Worm (Caenorhabditis elegans) whole organism, L3 larva: ENCODE data around the gene F57E7.2.

ENCODE experiments used
- R02D3.7 ChIP-seq: fragments of 150-350 bp; optimal IDR thresholded peaks from 2 replicates; lab custom pipeline; 2014; ENCODE audit warnings: missing biosample characterization, missing genetic modification characterization
- ZK546.5 ChIP-seq: sonication (generic microtip); optimal IDR thresholded peaks from 2 replicates; lab custom pipeline; 2017; ENCODE audit warnings: missing biosample characterization, missing genetic modification characterization
- aly-2 ChIP-seq: fragments of 150-350 bp; optimal IDR thresholded peaks from 2 replicates; lab custom pipeline; 2014; ENCODE audit warnings: missing biosample characterization, missing genetic modification characterization
- ama-1 ChIP-seq: fragments of 150-350 bp; optimal IDR thresholded peaks from 2 replicates; lab custom pipeline; 2018
- ceh-16 ChIP-seq: sonication (generic microtip); optimal IDR thresholded peaks from 2 replicates; lab custom pipeline; 2017; ENCODE audit warnings: missing biosample characterization, missing genetic modification characterization
- ceh-28 ChIP-seq: fragments of 150-350 bp; optimal IDR thresholded peaks from 2 replicates; lab custom pipeline; 2014; ENCODE audit warnings: missing biosample characterization, missing genetic modification reagents, missing genetic modification characterization
- ceh-82 ChIP-seq: fragments of 150-350 bp; optimal IDR thresholded peaks from 2 replicates; lab custom pipeline; 2014; ENCODE audit warnings: missing biosample characterization, missing genetic modification characterization
- ceh-9 ChIP-seq: sonication (generic microtip); optimal IDR thresholded peaks from 2 replicates; lab custom pipeline; 2018; ENCODE audit warnings: missing biosample characterization, missing genetic modification characterization
- daf-12 ChIP-seq: fragments of 150-350 bp; optimal IDR thresholded peaks from 2 replicates; lab custom pipeline; 2014; ENCODE audit warnings: missing biosample characterization, missing genetic modification reagents, missing genetic modification characterization
- egl-27 ChIP-seq: sonication (generic microtip); optimal IDR thresholded peaks from 4 replicates; lab custom pipeline; 2017; ENCODE audit warnings: missing biosample characterization, missing genetic modification reagents, missing genetic modification characterization
- egl-5 ChIP-seq: fragments of 150-350 bp; optimal IDR thresholded peaks from 2 replicates; lab custom pipeline; 2017; ENCODE audit warnings: missing biosample characterization, missing genetic modification reagents, missing genetic modification characterization, inconsistent platforms
- elt-1 ChIP-seq: fragments of 150-350 bp; optimal IDR thresholded peaks from 2 replicates; lab custom pipeline; 2014; ENCODE audit warnings: missing biosample characterization, missing genetic modification characterization
- elt-2 ChIP-seq: sonication (generic microtip); optimal IDR thresholded peaks from 2 replicates; lab custom pipeline; 2016; ENCODE audit warnings: missing genetic modification reagents, mild to moderate bottlenecking, missing genetic modification characterization, missing compliant biosample characterization
- elt-3 ChIP-seq, 3 experiments: fragments of 150-350 bp in 1 of 3; sonication (generic microtip) in 2 of 3; optimal IDR thresholded peaks; 2 replicates in 2 of 3; 4 replicates in 1 of 3; lab custom pipeline; 2014 to 2017; ENCODE audit warnings: missing biosample characterization in 3 of 3, missing genetic modification characterization in 3 of 3
- eor-1 ChIP-seq, 2 experiments: fragments of 150-350 bp; optimal IDR thresholded peaks; 2 replicates each; lab custom pipeline; 2014 to 2018; ENCODE audit warnings: missing biosample characterization in 2 of 2, missing genetic modification characterization in 2 of 2
- fkh-2 ChIP-seq: fragments of 150-350 bp; optimal IDR thresholded peaks from 2 replicates; lab custom pipeline; 2014; ENCODE audit warnings: missing biosample characterization, missing genetic modification reagents, missing genetic modification characterization
- hmg-11 ChIP-seq: sonication (generic microtip); optimal IDR thresholded peaks from 2 replicates; lab custom pipeline; 2016; ENCODE audit warnings: missing genetic modification characterization, missing compliant biosample characterization
- jun-1 ChIP-seq: fragments of 150-350 bp; optimal IDR thresholded peaks from 2 replicates; lab custom pipeline; 2014; ENCODE audit warnings: missing biosample characterization, missing genetic modification reagents, missing genetic modification characterization
- lin-15B ChIP-seq: fragments of 150-350 bp; optimal IDR thresholded peaks from 2 replicates; lab custom pipeline; 2014; ENCODE audit warnings: missing biosample characterization, missing genetic modification characterization
- lin-39 ChIP-seq: fragments of 150-350 bp; optimal IDR thresholded peaks from 2 replicates; lab custom pipeline; 2018; ENCODE audit warnings: missing biosample characterization, missing genetic modification reagents, missing genetic modification characterization
- lsy-12 ChIP-seq: sonication (generic microtip); optimal IDR thresholded peaks from 2 replicates; lab custom pipeline; 2016; ENCODE audit warnings: mild to moderate bottlenecking, missing genetic modification characterization, missing compliant biosample characterization
- nfya-1 ChIP-seq: sonication (generic microtip); optimal IDR thresholded peaks from 2 replicates; lab custom pipeline; 2017; ENCODE audit warnings: missing genetic modification characterization, mild to moderate bottlenecking, missing compliant biosample characterization, antibody characterized with exemption, moderate library complexity; ENCODE audit not compliant: insufficient read depth
- nhr-11 ChIP-seq: fragments of 150-350 bp; optimal IDR thresholded peaks from 2 replicates; lab custom pipeline; 2014; ENCODE audit warnings: missing biosample characterization, missing genetic modification characterization
- nhr-23 ChIP-seq: fragments of 150-350 bp; optimal IDR thresholded peaks from 2 replicates; lab custom pipeline; 2014; ENCODE audit warnings: missing biosample characterization, missing genetic modification reagents, missing genetic modification characterization
- nhr-28 ChIP-seq: fragments of 150-350 bp; optimal IDR thresholded peaks from 2 replicates; lab custom pipeline; 2014; ENCODE audit warnings: missing biosample characterization, missing genetic modification characterization
- nhr-43 ChIP-seq: sonication (generic microtip); optimal IDR thresholded peaks from 2 replicates; lab custom pipeline; 2016; ENCODE audit warnings: mild to moderate bottlenecking, missing genetic modification characterization, missing compliant biosample characterization; ENCODE audit not compliant: poor library complexity, severe bottlenecking
- nhr-67 ChIP-seq: fragments of 150-350 bp; optimal IDR thresholded peaks from 2 replicates; lab custom pipeline; 2014; ENCODE audit warnings: missing biosample characterization, missing genetic modification characterization
- pqm-1 ChIP-seq: fragments of 150-350 bp; optimal IDR thresholded peaks from 2 replicates; lab custom pipeline; 2017; ENCODE audit warnings: missing biosample characterization, missing genetic modification characterization, inconsistent platforms
- unc-62 ChIP-seq: fragments of 150-350 bp; sonication (generic microtip); optimal IDR thresholded peaks from 4 replicates; lab custom pipeline; 2014; ENCODE audit warnings: missing biosample characterization, missing genetic modification reagents, missing genetic modification characterization
- zag-1 ChIP-seq: fragments of 150-350 bp; optimal IDR thresholded peaks from 2 replicates; lab custom pipeline; 2014; ENCODE audit warnings: missing biosample characterization, missing genetic modification characterization
- ztf-11 ChIP-seq: fragments of 150-350 bp; optimal IDR thresholded peaks from 2 replicates; lab custom pipeline; 2014; ENCODE audit warnings: missing biosample characterization, missing genetic modification characterization
- ztf-4 ChIP-seq: fragments of 150-350 bp; optimal IDR thresholded peaks from 2 replicates; lab custom pipeline; 2014; ENCODE audit warnings: missing biosample characterization, missing genetic modification characterization

F57E7.2 gene

DNA sequence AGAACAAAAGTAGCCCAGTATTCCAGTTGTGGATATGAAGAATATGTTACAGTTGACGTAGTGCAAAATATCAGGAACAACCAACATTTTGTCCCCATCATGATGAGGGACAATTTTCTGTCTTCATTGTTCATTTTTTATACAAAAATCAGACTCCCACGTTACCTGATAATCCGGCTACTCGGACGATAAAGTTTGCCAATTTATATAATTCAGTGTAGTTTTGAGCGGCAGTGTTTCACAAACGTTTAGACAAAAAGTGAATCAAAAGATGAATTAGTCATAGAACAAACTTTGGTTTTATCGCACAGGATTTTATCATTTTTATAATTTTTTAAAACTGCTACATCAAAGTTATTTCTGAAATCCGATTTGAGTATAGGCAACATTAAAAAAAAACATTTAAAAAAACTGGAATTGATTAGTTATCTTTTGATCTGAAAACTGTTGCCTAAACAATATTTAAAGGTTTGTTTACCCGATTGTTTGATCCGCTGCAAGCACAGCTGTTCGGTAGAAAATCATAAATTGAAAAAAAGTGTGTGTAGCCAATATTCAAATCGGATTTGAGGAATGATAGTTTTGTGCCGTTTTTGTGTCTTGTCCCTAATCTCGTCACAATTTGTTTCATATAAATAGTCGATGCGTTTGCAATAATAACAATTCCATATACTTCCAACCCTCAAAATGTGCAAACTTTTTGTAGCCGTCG lies 1.9 kb downstream of the F57E7.2 start, which contains the start of the genes F57E7.4 and spig-6:
F57E7.4 (minus strand) TSS at position 101 of the 712 bp plus-strand sequence.
spig-6 (plus strand) TSS at position 662 of the 712 bp plus-strand sequence.
- TF ChIP-seq fkh-2 (tag; lab: Kevin White, UChicago) (no peak), egl-27 (tag; lab: Kevin White, UChicago) (no peak), lin-39 (tag; lab: Kevin White, UChicago) (no peak), nhr-43 (tag; lab: Kevin White, UChicago) (no peak), nhr-23 (tag; lab: Kevin White, UChicago) (no peak), elt-2 (tag; lab: Kevin White, UChicago) (no peak), elt-1 (tag; lab: Kevin White, UChicago) (no peak), ama-1 (no peak), nfya-1 (tag; lab: Kevin White, UChicago) (no peak), eor-1 (tag; optimal IDR thresholded peaks at IDR 0.05; lab: Kevin White, UChicago) (no peak)

DNA sequence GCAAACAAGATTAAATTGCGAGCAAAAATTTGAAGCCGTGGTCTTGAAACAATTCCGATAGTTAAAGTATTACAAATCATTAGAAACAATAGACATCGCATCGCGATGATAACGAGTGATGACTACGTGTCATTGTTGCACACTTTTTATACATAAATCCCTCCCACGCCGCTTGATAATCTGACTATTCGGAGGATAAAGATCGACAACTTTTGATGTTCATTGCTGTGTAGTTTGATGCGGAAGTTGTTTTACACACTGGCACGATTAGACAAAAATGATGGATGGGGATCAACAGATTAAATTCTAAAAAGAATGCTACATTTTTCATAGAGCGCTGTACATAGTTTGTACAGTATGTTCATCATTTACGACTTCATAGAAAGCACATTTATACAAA lies 3.7 kb downstream of the F57E7.2 start, which contains the start of gene T08G3.11:
T08G3.11 (minus strand) TSS at position 101 of the 400 bp plus-strand sequence.
- TF ChIP-seq lsy-12 (no peak), nhr-23 (tag; lab: Kevin White, UChicago) (no peak), ama-1 (no peak), ztf-4 (tag; lab: Kevin White, UChicago) (no peak), ceh-28 (tag; lab: Kevin White, UChicago) (no peak), aly-2 (tag; lab: Kevin White, UChicago) (no peak), nhr-67 (no peak), ZK546.5 (no peak), nhr-11 (tag; lab: Kevin White, UChicago) (no peak), ceh-82 (tag; lab: Kevin White, UChicago) (no peak)

DNA sequence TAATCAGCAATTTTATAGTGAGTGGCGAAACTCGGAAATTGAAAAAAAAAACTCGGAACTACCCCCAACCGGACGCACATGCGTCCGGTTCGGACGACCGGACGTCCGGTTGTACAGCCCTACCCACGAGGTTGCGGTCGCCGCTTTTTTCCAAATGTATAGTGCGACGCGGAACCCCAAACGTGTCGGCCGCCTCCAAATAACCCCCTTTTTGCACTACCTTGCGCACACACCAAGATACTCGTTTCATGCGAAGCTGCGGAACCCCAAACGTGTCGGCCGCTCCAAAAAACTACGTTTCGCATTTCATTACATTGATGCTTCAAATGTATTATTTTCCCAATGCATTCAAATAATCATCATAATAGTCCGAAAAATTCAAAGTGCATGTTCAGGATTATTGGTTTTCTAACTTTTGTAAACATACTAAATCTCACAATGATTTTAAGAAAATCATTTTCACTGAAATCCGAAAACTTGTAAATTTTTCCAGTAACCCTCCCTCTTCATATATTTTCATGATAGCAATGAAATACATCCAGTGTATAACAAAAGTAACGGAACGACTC lies 10.9 kb downstream of the F57E7.2 start, which contains the start of gene srw-35:
srw-35 (plus strand) TSS at position 519 of the 569 bp plus-strand sequence.
- no peak for TF ChIP-seq nhr-28 (tag; lab: Kevin White, UChicago)
- TF ChIP-seq zag-1 (tag; lab: Kevin White, UChicago), result no peak
- no peak for TF ChIP-seq hmg-11 (tag; lab: Kevin White, UChicago)
- TF ChIP-seq nhr-43 (tag; lab: Kevin White, UChicago), result no peak
- TF ChIP-seq nhr-11 (tag; lab: Kevin White, UChicago), result no peak
- no peak for TF ChIP-seq ceh-9 (tag; lab: Kevin White, UChicago)
- TF ChIP-seq elt-3 (tag; optimal IDR thresholded peaks at IDR 0.05; lab: Kevin White, UChicago), result no peak
- TF ChIP-seq fkh-2 (tag; lab: Kevin White, UChicago), result no peak
- no peak for TF ChIP-seq ztf-11 (tag; lab: Kevin White, UChicago)
- TF ChIP-seq elt-2 (tag; lab: Kevin White, UChicago), result no peak
- TF ChIP-seq R02D3.7 (tag; lab: Kevin White, UChicago), result no peak
- no peak for TF ChIP-seq unc-62 (GFP tag; lab: Kevin White, UChicago)
- TF ChIP-seq pqm-1 (tag; lab: Kevin White, UChicago), result no peak
- TF ChIP-seq egl-27 (tag; lab: Kevin White, UChicago), result no peak
- no peak for TF ChIP-seq jun-1 (tag; lab: Kevin White, UChicago)
- TF ChIP-seq egl-5 (tag; lab: Kevin White, UChicago), result no peak

DNA sequence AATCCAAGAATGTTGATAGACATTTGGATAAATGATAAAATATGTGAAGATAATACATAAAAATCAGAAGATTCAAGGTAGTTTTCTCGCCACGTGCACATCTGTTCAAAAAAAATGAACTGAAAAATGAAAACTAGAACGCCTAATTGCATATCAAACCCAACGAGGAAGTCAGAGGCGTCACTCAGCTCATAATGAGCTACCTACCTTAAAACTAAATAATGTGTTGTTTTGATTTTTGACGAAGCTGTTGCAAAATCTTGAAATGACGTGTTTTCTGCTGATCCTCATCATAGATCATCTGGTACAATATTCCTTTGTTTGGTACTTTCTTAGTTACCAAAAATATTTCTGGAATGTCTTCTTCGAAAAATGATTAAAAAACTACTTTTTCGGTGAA lies 12.0 kb downstream of the F57E7.2 start, which contains the start of gene srh-138:
srh-138 (minus strand) TSS at position 101 of the 400 bp plus-strand sequence.
- no peak for TF ChIP-seq ceh-82 (tag; lab: Kevin White, UChicago)
- no peak for TF ChIP-seq ceh-16
- TF ChIP-seq elt-2 (tag; lab: Kevin White, UChicago), result no peak
- TF ChIP-seq ama-1, result no peak
- TF ChIP-seq fkh-2 (tag; lab: Kevin White, UChicago), result no peak
- no peak for TF ChIP-seq daf-12 (tag; lab: Kevin White, UChicago)
- TF ChIP-seq lin-15B (tag; lab: Kevin White, UChicago), result no peak
- TF ChIP-seq nhr-28 (tag; lab: Kevin White, UChicago), result no peak
